Worm (Caenorhabditis elegans) whole organism, L4/young adult: ENCODE data around the gene C27C12.1.

ENCODE experiments used
- W03F9.2 ChIP-seq: fragments of 150-350 bp; optimal IDR thresholded peaks from 2 replicates; lab custom pipeline; 2014; ENCODE audit warnings: missing biosample characterization, missing genetic modification characterization
- dao-5 ChIP-seq: sonication (generic microtip); optimal IDR thresholded peaks from 2 replicates; lab custom pipeline; 2016; ENCODE audit warnings: missing genotype, missing genetic modification characterization, moderate library complexity, missing compliant biosample characterization
- him-1 ChIP-seq: sonication (generic microtip); optimal IDR thresholded peaks from 2 replicates; lab custom pipeline; 2016; ENCODE audit warnings: missing genotype, missing genetic modification reagents, missing genetic modification characterization, missing compliant biosample characterization

- TF ChIP-seq him-1 = no peak
- TF ChIP-seq dao-5 (tag; lab: Kevin White, UChicago) = no peak
- TF ChIP-seq W03F9.2 (tag; lab: Kevin White, UChicago) = no peak
Observed at ce11 chrX:14806936-14807335, 46.6 kb downstream of the C27C12.1 start, which contains the start of gene F42D1.4.
